Worm (Caenorhabditis elegans) whole organism, L4 larva: ENCODE data around the gene ZK1321.4.

Source experiments
- F26F4.8 ChIP-seq: fragments of 200-800 bp; sonication (Bioruptor generic); conservative IDR thresholded peaks from 2 replicates; pipeline ENCODE4 v1.3.6; 2022; ENCODE audit warnings: missing genetic modification characterization, missing compliant biosample characterization
- F37D6.2 ChIP-seq: sonication (generic microtip); optimal IDR thresholded peaks from 2 replicates; lab custom pipeline; 2016; ENCODE audit warnings: mild to moderate bottlenecking, missing genetic modification characterization, missing compliant biosample characterization
- F44E2.7 ChIP-seq: fragments of 200-800 bp; sonication (Bioruptor generic); IDR thresholded peaks from 2 replicates; pipeline ENCODE4 v2.1.2; 2022; ENCODE audit warnings: missing genetic modification characterization, missing compliant biosample characterization
- Y48G9A.11 ChIP-seq: fragments of 200-800 bp; sonication (Bioruptor generic); IDR thresholded peaks from 2 replicates; pipeline ENCODE4 v1.3.6; 2022; ENCODE audit warnings: missing genetic modification reagents, missing genetic modification characterization, missing compliant biosample characterization
- ZK546.5 ChIP-seq, 2 experiments: sonication (generic microtip); optimal IDR thresholded peaks; 2 replicates each; lab custom pipeline; 2017; ENCODE audit warnings: missing biosample characterization in 2 of 2, missing genetic modification characterization in 2 of 2
- aly-2 ChIP-seq: sonication (generic microtip); optimal IDR thresholded peaks from 2 replicates; lab custom pipeline; 2018; ENCODE audit warnings: missing biosample characterization, missing genetic modification characterization
- ceh-32 ChIP-seq: sonication (generic microtip); optimal IDR thresholded peaks from 2 replicates; lab custom pipeline; 2016; ENCODE audit warnings: mild to moderate bottlenecking, missing genetic modification characterization, missing compliant biosample characterization; ENCODE audit not compliant: poor library complexity
- ceh-44 ChIP-seq: fragments of 200-800 bp; sonication (Bioruptor generic); IDR thresholded peaks from 2 replicates; pipeline ENCODE4 v1.3.6; 2022; ENCODE audit warnings: missing genetic modification reagents, missing genetic modification characterization, missing compliant biosample characterization
- cey-2 ChIP-seq: sonication (generic microtip); optimal IDR thresholded peaks from 3 replicates; lab custom pipeline; 2017; ENCODE audit warnings: missing genetic modification characterization, mild to moderate bottlenecking, missing compliant biosample characterization, antibody characterized with exemption, borderline replicate concordance; ENCODE audit not compliant: insufficient read depth
- daf-12 ChIP-seq: fragments of 150-350 bp; optimal IDR thresholded peaks from 2 replicates; lab custom pipeline; 2014; ENCODE audit warnings: missing biosample characterization, missing genetic modification reagents, missing genetic modification characterization
- dmd-6 ChIP-seq: fragments of 200-800 bp; sonication (Bioruptor generic); IDR thresholded peaks from 2 replicates; pipeline ENCODE4 v1.3.6; 2022; ENCODE audit warnings: missing genetic modification reagents, missing genetic modification characterization, missing compliant biosample characterization
- dmd-8 ChIP-seq: fragments of 200-800 bp; sonication (Bioruptor generic); IDR thresholded peaks from 2 replicates; pipeline ENCODE4 v1.3.6; 2022; ENCODE audit warnings: missing genetic modification characterization, missing compliant biosample characterization
- dmd-9 ChIP-seq: fragments of 200-800 bp; sonication (Bioruptor generic); IDR thresholded peaks from 2 replicates; pipeline ENCODE4 v1.3.6; 2022; ENCODE audit warnings: missing genetic modification reagents, missing genetic modification characterization, missing compliant biosample characterization
- fkh-10 ChIP-seq: fragments of 150-350 bp; optimal IDR thresholded peaks from 2 replicates; lab custom pipeline; 2014; ENCODE audit warnings: missing biosample characterization, missing genetic modification reagents, missing genetic modification characterization
- fos-1 ChIP-seq: fragments of 150-350 bp; optimal IDR thresholded peaks from 2 replicates; lab custom pipeline; 2014; ENCODE audit warnings: missing biosample characterization, missing genetic modification characterization
- gei-8 ChIP-seq: fragments of 200-800 bp; sonication (Bioruptor generic); optimal IDR thresholded peaks from 2 replicates; lab custom pipeline; 2018; ENCODE audit warnings: mild to moderate bottlenecking, missing genetic modification characterization, missing compliant biosample characterization
- hif-1 ChIP-seq, 2 experiments: sonication (generic microtip); optimal IDR thresholded peaks; 2 replicates each; lab custom pipeline; 2016 to 2017; ENCODE audit warnings: missing compliant biosample characterization in 2 of 2, missing genetic modification characterization in 2 of 2, missing genetic modification reagents in 2 of 2, missing genotype in 2 of 2, mild to moderate bottlenecking in 1 of 2
- hlh-30 ChIP-seq: sonication (generic microtip); optimal IDR thresholded peaks from 2 replicates; lab custom pipeline; 2017; ENCODE audit warnings: antibody characterized with exemption, mild to moderate bottlenecking, missing genetic modification characterization, missing compliant biosample characterization; ENCODE audit not compliant: insufficient read depth
- hmg-1.1 ChIP-seq: fragments of 200-800 bp; sonication (Bioruptor generic); IDR thresholded peaks from 2 replicates; pipeline ENCODE4 v1.3.6; 2022; ENCODE audit warnings: missing genetic modification reagents, missing genetic modification characterization, missing compliant biosample characterization
- lin-1 ChIP-seq: fragments of 200-800 bp; sonication (Bioruptor generic); IDR thresholded peaks from 2 replicates; pipeline ENCODE4 v1.3.6; 2022; ENCODE audit warnings: missing genetic modification reagents, missing genetic modification characterization, missing compliant biosample characterization
- lin-29 ChIP-seq: fragments of 200-800 bp; sonication (Bioruptor generic); IDR thresholded peaks from 2 replicates; pipeline ENCODE4 v1.3.6; 2022; ENCODE audit warnings: missing genetic modification reagents, missing genetic modification characterization, missing compliant biosample characterization
- lin-38 ChIP-seq: fragments of 200-800 bp; sonication (Bioruptor generic); IDR thresholded peaks from 2 replicates; pipeline ENCODE4 v1.3.6; 2022; ENCODE audit warnings: missing genetic modification reagents, missing genetic modification characterization, missing compliant biosample characterization
- lin-39 ChIP-seq: fragments of 150-350 bp; optimal IDR thresholded peaks from 2 replicates; lab custom pipeline; 2014; ENCODE audit warnings: missing biosample characterization, missing genetic modification reagents, missing genetic modification characterization
- madf-5 ChIP-seq, 2 experiments: fragments of 200-800 bp; sonication (Bioruptor generic); IDR thresholded peaks; 2 replicates each; pipeline ENCODE4 v1.3.6; 2022; ENCODE audit warnings: missing compliant biosample characterization in 2 of 2, missing genetic modification characterization in 2 of 2
- madf-9 ChIP-seq: fragments of 200-800 bp; sonication (Bioruptor generic); conservative IDR thresholded peaks from 2 replicates; pipeline ENCODE4 v1.3.6; 2022; ENCODE audit warnings: missing genetic modification reagents, missing genetic modification characterization, missing compliant biosample characterization
- mxl-3 ChIP-seq: fragments of 200-800 bp; sonication (Bioruptor generic); optimal IDR thresholded peaks from 2 replicates; lab custom pipeline; 2018; ENCODE audit warnings: mild to moderate bottlenecking, missing genetic modification characterization, missing compliant biosample characterization
- nhr-11 ChIP-seq: fragments of 150-350 bp; optimal IDR thresholded peaks from 2 replicates; lab custom pipeline; 2014; ENCODE audit warnings: missing biosample characterization, missing genetic modification characterization
- nhr-237 ChIP-seq: sonication (generic microtip); optimal IDR thresholded peaks from 2 replicates; lab custom pipeline; 2017; ENCODE audit warnings: missing biosample characterization, missing genetic modification characterization
- nhr-25 ChIP-seq: sonication (generic microtip); optimal IDR thresholded peaks from 2 replicates; lab custom pipeline; 2017; ENCODE audit warnings: missing genetic modification characterization, mild to moderate bottlenecking, missing compliant biosample characterization, antibody characterized with exemption, moderate library complexity, borderline replicate concordance; ENCODE audit not compliant: insufficient read depth
- nhr-41 ChIP-seq: fragments of 200-800 bp; sonication (Bioruptor generic); IDR thresholded peaks from 2 replicates; pipeline ENCODE4 v1.3.6; 2022; ENCODE audit warnings: missing genetic modification reagents, missing genetic modification characterization, missing compliant biosample characterization
- nhr-48 ChIP-seq: sonication (generic microtip); optimal IDR thresholded peaks from 2 replicates; lab custom pipeline; 2016; ENCODE audit warnings: mild to moderate bottlenecking, missing genetic modification characterization, missing compliant biosample characterization
- nhr-77 ChIP-seq: fragments of 150-350 bp; optimal IDR thresholded peaks from 2 replicates; lab custom pipeline; 2014; ENCODE audit warnings: missing biosample characterization, missing genetic modification characterization
- pha-4 ChIP-seq, 2 experiments: fragments of 150-350 bp in 1 of 2; fragments of 200-800 bp in 1 of 2; sonication (Bioruptor generic) in 1 of 2; IDR thresholded peaks in 1 of 2; optimal IDR thresholded peaks in 1 of 2; 2 replicates each; pipeline versions ENCODE4 v1.3.6 to Lab custom; 2014 to 2022; ENCODE audit warnings: missing genetic modification characterization in 2 of 2, missing genetic modification reagents in 2 of 2, missing biosample characterization in 1 of 2, missing compliant biosample characterization in 1 of 2
- php-3 ChIP-seq: fragments of 200-800 bp; sonication (Bioruptor generic); IDR thresholded peaks from 2 replicates; pipeline ENCODE4 v1.3.6; 2022; ENCODE audit warnings: missing genetic modification reagents, missing genetic modification characterization, missing compliant biosample characterization
- rbr-2 ChIP-seq: sonication (generic microtip); optimal IDR thresholded peaks from 2 replicates; lab custom pipeline; 2016; ENCODE audit warnings: missing genotype, missing genetic modification characterization, missing compliant biosample characterization
- saeg-2 ChIP-seq: fragments of 200-800 bp; sonication (Bioruptor generic); IDR thresholded peaks from 2 replicates; pipeline ENCODE4 v1.3.6; 2022; ENCODE audit warnings: missing genetic modification reagents, missing genetic modification characterization, missing compliant biosample characterization
- skn-1 ChIP-seq: fragments of 150-350 bp; optimal IDR thresholded peaks from 2 replicates; lab custom pipeline; 2014; ENCODE audit warnings: missing biosample characterization, missing genetic modification characterization
- spr-1 ChIP-seq: sonication (generic microtip); optimal IDR thresholded peaks from 2 replicates; lab custom pipeline; 2016; ENCODE audit warnings: mild to moderate bottlenecking, missing genetic modification characterization, missing compliant biosample characterization
- tag-97 ChIP-seq: fragments of 200-800 bp; sonication (Bioruptor generic); IDR thresholded peaks from 2 replicates; pipeline ENCODE4 v1.3.6; 2022; ENCODE audit warnings: missing genetic modification characterization, missing compliant biosample characterization
- zip-11 ChIP-seq: fragments of 200-800 bp; sonication (Bioruptor generic); IDR thresholded peaks from 2 replicates; pipeline ENCODE4 v1.3.6; 2022; ENCODE audit warnings: missing genetic modification characterization, missing compliant biosample characterization
- ztf-7 ChIP-seq: fragments of 150-350 bp; optimal IDR thresholded peaks from 2 replicates; lab custom pipeline; 2014; ENCODE audit warnings: missing biosample characterization, missing genetic modification characterization

ZK1321.4 gene

DNA sequence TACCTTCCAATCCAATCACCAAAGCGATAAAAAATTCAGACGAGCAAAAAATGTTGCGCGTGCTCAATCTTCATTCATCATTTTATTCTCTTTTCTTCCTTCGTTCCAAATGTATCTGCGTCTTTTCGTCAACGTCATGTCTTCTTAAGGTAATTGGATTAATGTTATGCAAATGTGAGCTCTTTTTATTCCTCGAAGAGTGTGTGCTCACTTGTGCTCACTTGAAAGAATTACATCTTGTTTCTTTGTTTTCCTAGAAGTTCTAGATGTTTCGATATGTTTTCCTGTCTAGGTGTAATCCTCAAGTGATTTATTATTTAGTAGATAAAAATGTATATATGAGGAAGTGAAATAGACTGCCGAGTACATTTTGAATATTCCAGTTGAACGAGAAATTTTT lies 18.3 kb downstream of the ZK1321.4 start:
- no peak for TF ChIP-seq lin-38 (GFP tag; lab: Robert Waterston, UW)
- TF ChIP-seq F44E2.7 (GFP tag; lab: Robert Waterston, UW), result no peak
- no peak for TF ChIP-seq spr-1 (tag; lab: Kevin White, UChicago)
- no peak for TF ChIP-seq daf-12 (tag; lab: Kevin White, UChicago)
- no peak for TF ChIP-seq lin-1 (GFP tag; lab: Robert Waterston, UW)
- no peak for TF ChIP-seq skn-1 (tag; lab: Kevin White, UChicago)
- no peak for TF ChIP-seq nhr-11 (tag; lab: Kevin White, UChicago)
- TF ChIP-seq ceh-44 (GFP tag; lab: Robert Waterston, UW), result no peak

DNA sequence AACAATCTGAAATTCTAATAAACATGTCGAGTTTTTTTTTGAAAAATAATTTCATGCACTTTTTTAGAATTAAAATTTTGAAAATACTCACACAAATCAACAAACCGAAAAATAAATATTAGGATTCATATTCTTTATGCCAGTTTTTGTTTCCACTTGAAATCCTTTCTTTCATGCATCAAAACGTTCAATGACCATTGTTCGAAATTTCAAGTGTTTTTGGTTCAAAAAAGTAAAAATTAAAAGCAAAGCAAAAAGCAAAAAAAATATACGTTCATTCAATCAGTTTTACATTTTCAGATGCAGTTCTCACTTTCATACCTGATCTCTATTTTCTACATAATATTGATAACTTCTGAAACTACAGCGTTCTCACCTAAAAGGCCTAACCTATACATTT lies 20.0 kb downstream of the ZK1321.4 start, which contains the start of gene ZK1321.1:
Gene ZK1321.1, plus strand, starts transcription at position 301 of the 400 bp plus-strand sequence.
- TF ChIP-seq lin-29 (GFP tag; lab: Robert Waterston, UW) (no peak), php-3 (GFP tag; lab: Robert Waterston, UW) (no peak), dmd-8 (GFP tag; lab: Robert Waterston, UW) (no peak), gei-8 (GFP tag; lab: Kevin White, UChicago) (no peak), ceh-32 (tag; lab: Kevin White, UChicago) (no peak), rbr-2 (tag; lab: Kevin White, UChicago) (no peak), ZK546.5 (tag; optimal IDR thresholded peaks at IDR 0.05; lab: Kevin White, UChicago) (no peak), F37D6.2 (tag; lab: Kevin White, UChicago) (no peak), nhr-77 (tag; lab: Kevin White, UChicago) (no peak), spr-1 (tag; lab: Kevin White, UChicago) (no peak)
- TF ChIP-seq, all 104 proteins: peak for 0

DNA sequence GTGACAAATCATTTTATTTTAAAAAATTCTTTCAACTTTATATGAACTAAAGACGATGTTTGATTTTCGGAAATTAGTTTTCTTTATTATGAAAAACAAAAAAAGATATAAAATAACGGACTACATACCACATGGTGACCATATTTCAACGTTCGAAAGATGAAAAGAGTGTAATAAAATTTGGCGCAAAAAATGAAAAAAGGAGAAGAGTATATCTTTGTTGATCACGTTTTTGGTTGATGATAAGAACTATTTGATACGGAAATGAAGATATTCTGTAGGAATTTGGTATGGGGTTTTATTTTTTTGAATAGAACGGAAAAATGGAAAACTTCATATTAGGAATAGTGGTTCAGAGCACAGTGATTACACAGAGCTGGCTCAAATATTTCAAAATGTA lies 20.7 kb downstream of the ZK1321.4 start, which contains the start of gene Y53C12B.7:
Gene Y53C12B.7, minus strand, starts transcription at position 163 of the 400 bp plus-strand sequence.
- TF ChIP-seq hlh-30 (tag; lab: Kevin White, UChicago), result no peak
- TF ChIP-seq madf-9, result no peak
- TF ChIP-seq lin-39 (tag; lab: Kevin White, UChicago), result no peak
- no peak for TF ChIP-seq tag-97
- TF ChIP-seq ceh-44 (GFP tag; lab: Robert Waterston, UW), result no peak
- TF ChIP-seq pha-4 (GFP tag; IDR thresholded peaks at IDR 0.05; lab: Robert Waterston, UW), result no peak
- no peak for TF ChIP-seq pha-4 (tag; optimal IDR thresholded peaks at IDR 0.05; lab: Kevin White, UChicago)
- no peak for TF ChIP-seq nhr-25 (tag; lab: Kevin White, UChicago)
- peak; percentile 29 for TF ChIP-seq dmd-6
- TF ChIP-seq lin-38 (GFP tag; lab: Robert Waterston, UW), result no peak
- TF ChIP-seq nhr-48 (tag; lab: Kevin White, UChicago), result no peak
- no peak for TF ChIP-seq Y48G9A.11 (GFP tag; lab: Robert Waterston, UW)
- no peak for TF ChIP-seq F26F4.8 (GFP tag; lab: Robert Waterston, UW)
- TF ChIP-seq mxl-3 (GFP tag; lab: Kevin White, UChicago), result peak; percentile 29
- no peak for TF ChIP-seq dmd-9 (GFP tag; lab: Robert Waterston, UW)
- no peak for TF ChIP-seq hmg-1.1 (GFP tag; lab: Robert Waterston, UW)
- TF ChIP-seq aly-2 (tag; lab: Kevin White, UChicago), result no peak
- no peak for TF ChIP-seq nhr-237 (tag; lab: Kevin White, UChicago)
- TF ChIP-seq zip-11, result no peak
- no peak for TF ChIP-seq saeg-2 (GFP tag; lab: Robert Waterston, UW)
- no peak for TF ChIP-seq fkh-10 (GFP tag; lab: Kevin White, UChicago)
- peak; percentile 24 for TF ChIP-seq cey-2 (tag; lab: Kevin White, UChicago)
- no peak for TF ChIP-seq nhr-41 (GFP tag; lab: Robert Waterston, UW)
- TF ChIP-seq fos-1, result no peak
- TF ChIP-seq ztf-7, result no peak
- no peak for TF ChIP-seq hif-1 (tag; optimal IDR thresholded peaks at IDR 0.05; lab: Kevin White, UChicago)
- no peak for TF ChIP-seq madf-5 (GFP tag; IDR thresholded peaks at IDR 0.05; lab: Robert Waterston, UW)
